Worm (Caenorhabditis elegans) whole organism, early embryonic: ENCODE measurements around the gene max-2.

Experiments
- B0310.2 ChIP-seq: sonication (generic microtip); optimal IDR thresholded peaks from 2 replicates; lab custom pipeline; 2016; ENCODE audit warnings: mild to moderate bottlenecking, missing genetic modification characterization, missing compliant biosample characterization
- F13C5.2 ChIP-seq: sonication (generic microtip); optimal IDR thresholded peaks from 2 replicates; lab custom pipeline; 2017; ENCODE audit warnings: mild to moderate bottlenecking, missing genetic modification characterization, inconsistent platforms, missing compliant biosample characterization
- aly-1 ChIP-seq: sonication (generic microtip); optimal IDR thresholded peaks from 2 replicates; lab custom pipeline; 2016; ENCODE audit warnings: missing genetic modification characterization, missing compliant biosample characterization
- ama-1 ChIP-seq: fragments of 150-350 bp; optimal IDR thresholded peaks from 2 replicates; lab custom pipeline; 2014
- ceh-13 ChIP-seq: fragments of 200-800 bp; sonication (Bioruptor generic); optimal IDR thresholded peaks from 2 replicates; lab custom pipeline; 2018; ENCODE audit warnings: mild to moderate bottlenecking, missing genetic modification characterization, missing compliant biosample characterization
- ceh-36 ChIP-seq: sonication (generic microtip); optimal IDR thresholded peaks from 2 replicates; lab custom pipeline; 2016; ENCODE audit warnings: missing genetic modification characterization, inconsistent platforms, missing compliant biosample characterization
- ets-7 ChIP-seq: sonication (generic microtip); optimal IDR thresholded peaks from 2 replicates; lab custom pipeline; 2016; ENCODE audit warnings: missing genotype, missing genetic modification characterization, missing compliant biosample characterization
- flt-1 ChIP-seq: fragments of 200-800 bp; sonication (Bioruptor generic); IDR thresholded peaks from 2 replicates; pipeline ENCODE4 v1.3.6; 2022; ENCODE audit warnings: missing genetic modification characterization, missing compliant biosample characterization
- hmbx-1 ChIP-seq: sonication (generic microtip); optimal IDR thresholded peaks from 2 replicates; lab custom pipeline; 2016; ENCODE audit warnings: mild to moderate bottlenecking, missing genetic modification characterization, missing compliant biosample characterization
- hmg-4 ChIP-seq: fragments of 200-800 bp; sonication (Bioruptor generic); optimal IDR thresholded peaks from 2 replicates; lab custom pipeline; 2018; ENCODE audit warnings: mild to moderate bottlenecking, missing genetic modification characterization, missing compliant biosample characterization
- hnd-1 ChIP-seq: sonication (generic microtip); optimal IDR thresholded peaks from 2 replicates; lab custom pipeline; 2016; ENCODE audit warnings: missing genetic modification characterization, missing compliant biosample characterization
- pes-1 ChIP-seq: fragments of 200-800 bp; sonication (Bioruptor generic); IDR thresholded peaks from 2 replicates; pipeline ENCODE4 v1.3.6; 2022; ENCODE audit warnings: missing genetic modification reagents, missing genetic modification characterization, missing compliant biosample characterization
- scrt-1 ChIP-seq: fragments of 200-800 bp; sonication (Bioruptor generic); IDR thresholded peaks from 2 replicates; pipeline ENCODE4 v1.3.6; 2022; ENCODE audit warnings: missing genetic modification characterization, missing compliant biosample characterization
- sea-1 ChIP-seq: fragments of 200-800 bp; sonication (Bioruptor generic); conservative IDR thresholded peaks from 2 replicates; pipeline ENCODE4 v1.3.6; 2022; ENCODE audit warnings: missing genetic modification characterization, missing compliant biosample characterization
- tbx-11 ChIP-seq: fragments of 200-800 bp; sonication (Bioruptor generic); IDR thresholded peaks from 2 replicates; pipeline ENCODE4 v1.3.6; 2022; ENCODE audit warnings: missing genetic modification characterization, missing compliant biosample characterization
- tbx-37 ChIP-seq: fragments of 200-800 bp; sonication (Bioruptor generic); conservative IDR thresholded peaks from 2 replicates; pipeline ENCODE4 v1.3.6; 2022; ENCODE audit warnings: missing genetic modification reagents, missing genetic modification characterization, missing compliant biosample characterization
- tra-4 ChIP-seq: sonication (generic microtip); optimal IDR thresholded peaks from 2 replicates; lab custom pipeline; 2017; ENCODE audit warnings: missing genetic modification characterization, missing compliant biosample characterization

Gene max-2

ce11 chrII:13025794-13026412 is at the start of gene max-2:
max-2 (minus strand) TSS chrII:13025844.
- TF ChIP-seq aly-1 (tag; lab: Kevin White, UChicago) (no peak), hmg-4 (GFP tag; lab: Kevin White, UChicago) (peak; percentile 5)

DNA sequence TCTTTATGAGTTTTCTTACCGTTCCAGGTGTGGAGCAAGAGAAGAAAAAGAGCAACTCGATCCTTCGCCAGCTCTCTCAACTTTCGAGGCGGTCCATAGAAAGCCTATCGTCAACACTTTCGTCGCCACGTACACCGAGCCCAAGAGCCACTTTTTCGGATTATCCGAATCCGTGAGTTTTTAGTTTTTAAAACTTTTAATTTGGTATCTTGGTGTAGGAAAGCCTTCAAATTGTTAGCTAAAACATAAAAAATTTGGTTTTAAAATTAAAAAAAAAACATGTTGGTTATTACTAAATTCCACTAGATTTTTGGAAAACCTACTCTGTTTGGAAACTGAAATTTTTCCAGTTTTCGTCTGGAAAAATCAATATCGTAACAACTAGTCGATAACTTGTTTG is 48.1 kb upstream of the max-2 start:
- TF ChIP-seq tbx-11 = no peak
- TF ChIP-seq hmg-4 (GFP tag; lab: Kevin White, UChicago) = no peak
- TF ChIP-seq flt-1 (GFP tag; lab: Robert Waterston, UW) = no peak
- no peak for TF ChIP-seq F13C5.2 (tag; lab: Kevin White, UChicago)
- no peak for TF ChIP-seq hnd-1 (tag; lab: Kevin White, UChicago)
- no peak for TF ChIP-seq ama-1 (lab: Kevin White, UChicago)
- TF ChIP-seq tbx-37 (GFP tag; lab: Robert Waterston, UW) = no peak
- TF ChIP-seq hmbx-1 (tag; lab: Kevin White, UChicago) = no peak
- TF ChIP-seq tra-4 = no peak

DNA sequence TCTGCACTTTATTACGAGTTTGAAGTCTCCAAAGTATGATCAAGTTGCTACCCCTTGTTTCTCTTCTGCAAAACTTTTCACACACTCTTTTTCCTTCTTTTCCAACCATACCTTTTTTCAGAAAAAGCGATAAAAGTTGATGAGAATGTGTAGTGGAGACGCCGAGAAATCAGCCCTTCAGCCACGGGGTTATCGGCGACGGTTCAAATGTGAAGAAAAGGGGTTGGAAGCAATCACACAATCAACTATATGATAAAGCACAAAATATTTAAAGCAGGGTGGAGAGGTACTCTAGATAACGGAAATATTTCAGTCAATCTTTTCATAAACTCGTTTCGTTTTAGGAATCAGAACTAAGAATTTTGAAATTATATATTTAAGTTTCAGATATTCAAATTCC is 47.5 kb upstream of the max-2 start, which contains the start of gene F42G4.5:
F42G4.5 (plus strand) TSS at position 379 of the 400 bp plus-strand sequence.
- TF ChIP-seq B0310.2 (tag; lab: Kevin White, UChicago) (no peak), sea-1 (GFP tag; lab: Robert Waterston, UW) (no peak)

DNA sequence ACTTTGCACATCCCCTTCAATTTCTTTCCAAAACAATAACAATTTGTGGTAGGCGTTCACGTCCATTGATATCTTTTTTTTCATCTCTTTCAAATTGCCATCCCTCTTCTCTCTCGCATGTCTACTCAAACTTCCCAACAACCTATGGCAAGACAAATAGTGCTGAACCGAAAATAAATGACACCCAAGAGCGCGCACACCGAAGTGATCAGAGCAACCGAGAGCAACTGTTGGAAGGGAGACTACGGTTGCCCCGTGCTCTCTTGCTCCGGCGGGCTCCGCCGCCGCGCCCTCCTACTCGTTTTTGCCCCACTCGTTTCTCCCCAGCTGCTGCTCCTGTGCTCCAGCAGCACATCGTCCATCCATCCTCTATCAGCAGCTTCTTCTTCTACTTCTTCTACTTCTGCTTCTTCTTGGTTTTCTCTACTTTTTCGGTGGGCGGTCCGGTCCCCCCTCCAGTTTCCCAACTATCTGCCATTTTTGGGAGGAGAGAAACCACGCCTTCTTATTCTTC is 41.2 kb upstream of the max-2 start:
- TF ChIP-seq ama-1 (lab: Kevin White, UChicago) (no peak), hmbx-1 (tag; lab: Kevin White, UChicago) (no peak)

- no peak for TF ChIP-seq hnd-1 (tag; lab: Kevin White, UChicago)
- TF ChIP-seq tra-4 = no peak
- TF ChIP-seq F13C5.2 (tag; lab: Kevin White, UChicago) = no peak
- TF ChIP-seq B0310.2 (tag; lab: Kevin White, UChicago) = no peak
- TF ChIP-seq sea-1 (GFP tag; lab: Robert Waterston, UW) = no peak
- no peak for TF ChIP-seq ama-1 (lab: Kevin White, UChicago)
- no peak for TF ChIP-seq ets-7
- TF ChIP-seq tbx-11 = no peak
- TF ChIP-seq scrt-1 = no peak
- TF ChIP-seq ceh-36 (tag; lab: Kevin White, UChicago) = no peak
These were observed 39.6 kb upstream of the max-2 start for ce11 chrII:13065251-13065650.

- TF ChIP-seq ceh-36 (tag; lab: Kevin White, UChicago) (no peak), pes-1 (GFP tag; lab: Robert Waterston, UW) (no peak), scrt-1 (no peak), flt-1 (GFP tag; lab: Robert Waterston, UW) (no peak), tra-4 (no peak), tbx-37 (GFP tag; lab: Robert Waterston, UW) (no peak), hmg-4 (GFP tag; lab: Kevin White, UChicago) (no peak), aly-1 (tag; lab: Kevin White, UChicago) (no peak), ets-7 (no peak), hnd-1 (tag; lab: Kevin White, UChicago) (no peak), ceh-13 (GFP tag; lab: Kevin White, UChicago) (no peak), F13C5.2 (tag; lab: Kevin White, UChicago) (no peak), ama-1 (lab: Kevin White, UChicago) (no peak)
These were observed 33.6 kb upstream of the max-2 start for ce11 chrII:13059196-13059595.

- TF ChIP-seq hnd-1 (tag; lab: Kevin White, UChicago) (no peak), F13C5.2 (tag; lab: Kevin White, UChicago) (no peak)
These were observed 30.9 kb upstream of the max-2 start, which contains the start of gene zyx-1 for ce11 chrII:13056580-13056979. zyx-1 (plus strand) TSS chrII:13056910.

DNA sequence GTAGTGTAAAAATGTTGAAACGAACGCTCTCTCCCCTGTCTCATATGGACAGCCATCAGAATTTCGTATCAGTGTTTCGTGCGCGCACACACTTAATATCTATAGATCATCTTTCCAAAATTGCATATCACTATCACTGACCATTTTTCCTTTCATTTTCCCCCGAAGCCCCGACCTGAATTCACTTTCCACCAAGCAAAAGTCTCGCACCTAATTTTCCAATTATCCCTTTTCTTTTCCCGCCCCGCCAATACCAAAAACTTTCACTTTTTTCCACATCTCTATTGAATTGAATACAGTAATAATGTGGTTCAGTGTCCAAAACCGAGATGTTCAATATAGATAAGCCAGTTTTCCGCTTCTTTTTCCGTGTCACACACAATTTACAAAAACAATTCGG is 27.8 kb upstream of the max-2 start:
- TF ChIP-seq tbx-11 (no peak), pes-1 (GFP tag; lab: Robert Waterston, UW) (no peak), ceh-13 (GFP tag; lab: Kevin White, UChicago) (no peak), tbx-37 (GFP tag; lab: Robert Waterston, UW) (no peak), B0310.2 (tag; lab: Kevin White, UChicago) (no peak), hnd-1 (tag; lab: Kevin White, UChicago) (no peak), aly-1 (tag; lab: Kevin White, UChicago) (no peak)

- TF ChIP-seq scrt-1 (no peak), ets-7 (no peak), flt-1 (GFP tag; lab: Robert Waterston, UW) (no peak), aly-1 (tag; lab: Kevin White, UChicago) (no peak), F13C5.2 (tag; lab: Kevin White, UChicago) (no peak), tbx-37 (GFP tag; lab: Robert Waterston, UW) (no peak), pes-1 (GFP tag; lab: Robert Waterston, UW) (no peak), tra-4 (no peak)
These were observed 24.4 kb upstream of the max-2 start for ce11 chrII:13050050-13050449.
